Fruit fly (Drosophila melanogaster): ENCODE measurements around the gene CG33229.
A peak's percentile ranks its signal among the peaks of the same experiment; 100 is the strongest.

Gene CG33229

DNA sequence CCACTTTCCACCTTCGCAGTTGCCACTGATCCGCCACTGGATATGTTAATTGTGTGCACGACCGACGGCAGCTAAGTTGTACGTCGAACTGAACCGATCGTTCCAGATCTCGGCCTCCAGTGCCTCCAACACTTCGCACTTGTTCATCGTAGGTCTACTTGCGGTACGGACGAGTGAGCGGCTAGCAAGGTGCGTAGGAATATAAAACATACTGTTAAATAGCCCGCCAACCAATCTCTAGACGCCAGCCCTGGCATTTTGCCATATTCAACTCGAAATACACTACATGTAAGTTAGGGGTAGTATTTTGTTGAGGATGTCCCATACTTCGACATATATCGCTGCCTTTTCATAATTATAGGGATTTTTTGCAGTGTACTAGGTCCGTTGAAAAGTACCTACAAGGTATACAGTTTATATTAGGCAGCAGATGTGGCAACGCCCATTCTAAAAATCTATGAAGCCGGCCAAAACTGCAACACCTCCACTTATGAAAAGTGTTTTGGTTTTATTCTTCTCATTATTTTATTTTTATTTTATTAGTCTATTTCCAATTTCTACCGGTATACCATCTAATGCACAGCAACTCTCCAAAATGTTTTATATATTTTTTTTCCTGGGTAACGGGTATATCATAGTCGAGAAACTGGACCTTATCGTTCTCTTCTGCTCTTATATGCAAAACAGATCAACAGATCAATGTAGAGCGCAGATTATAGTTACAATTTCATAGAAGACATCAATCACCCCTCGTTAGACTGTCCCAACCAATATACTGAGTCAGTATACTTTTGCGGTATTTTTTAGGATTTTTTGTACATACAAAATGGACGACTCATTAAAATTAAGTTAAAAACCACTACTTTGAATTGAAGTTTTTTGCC, at the start of gene CG33229, which contains the start of gene pyx (continued):
- TF ChIP-seq nerfin-1 (tag; optimal IDR thresholded peaks at IDR 0.05) (peak; percentile 62), CG3065 (GFP tag; optimal IDR thresholded peaks at IDR 0.05) (peak; percentile 44), CG4404 (GFP tag; IDR thresholded peaks at IDR 0.05) (peak; percentile 80), CG10462 (GFP tag; optimal IDR thresholded peaks at IDR 0.05) (peak; percentile 47), Ets97D (GFP tag; optimal IDR thresholded peaks at IDR 0.05) (peak; percentile 70), CG8944 (GFP tag; optimal IDR thresholded peaks at IDR 0.05) (peak; percentile 81), Gsc (GFP tag; IDR thresholded peaks at IDR 0.05) (no peak; the same call in 1 of the 2 replicates), otp (GFP tag; IDR thresholded peaks at IDR 0.05) (no peak), tio (GFP tag; optimal IDR thresholded peaks at IDR 0.05) (peak; percentile 90), cwo (GFP tag; optimal IDR thresholded peaks at IDR 0.05) (peak; percentile 72), phol (tag; optimal IDR thresholded peaks at IDR 0.05) (peak; percentile 90), CG9215 (GFP tag; IDR thresholded peaks at IDR 0.05) (peak; percentile 87), CG8765 (GFP tag; IDR thresholded peaks at IDR 0.05) (peak; percentile 52; the same call in 1 of the 2 replicates), unpg (GFP tag; optimal IDR thresholded peaks at IDR 0.05) (peak; percentile 74), knrl (GFP tag; IDR thresholded peaks at IDR 0.05; ENCODE audit: partially characterized antibody) (no peak), gem (tag; optimal IDR thresholded peaks at IDR 0.05) (peak; percentile 91), CG11723 (GFP tag; optimal IDR thresholded peaks at IDR 0.05) (peak; percentile 62), usp (GFP tag; optimal IDR thresholded peaks at IDR 0.05) (no peak), kay (GFP tag; optimal IDR thresholded peaks at IDR 0.05) (peak; percentile 68), tup (GFP tag; optimal IDR thresholded peaks at IDR 0.05) (peak; percentile 65), Atf3 (GFP tag; optimal IDR thresholded peaks at IDR 0.05) (peak; percentile 80), Antp (GFP tag; optimal IDR thresholded peaks at IDR 0.05) (peak; percentile 80), luna (GFP tag; optimal IDR thresholded peaks at IDR 0.05) (peak; percentile 38), CG14441 (GFP tag; IDR thresholded peaks at IDR 0.05) (peak; percentile 82), CG13424 (tag; optimal IDR thresholded peaks at IDR 0.05) (peak; percentile 87), Vsx1 (GFP tag; optimal IDR thresholded peaks at IDR 0.05) (no peak), Rfx (GFP tag; IDR thresholded peaks at IDR 0.05) (peak; percentile 94), lab (GFP tag; optimal IDR thresholded peaks at IDR 0.05) (peak; percentile 84), CG6175 (GFP tag; IDR thresholded peaks at IDR 0.05) (peak; percentile 61; the same call in 1 of the 3 replicates), sima (GFP tag; optimal IDR thresholded peaks at IDR 0.05) (peak; percentile 41), Med (GFP tag) (peak; percentile 95), Myb (GFP tag; optimal IDR thresholded peaks at IDR 0.05) (peak; percentile 59), CG18011 (GFP tag; optimal IDR thresholded peaks at IDR 0.05) (peak; percentile 57), CG3407 (GFP tag; optimal IDR thresholded peaks at IDR 0.05) (peak; percentile 58), so (GFP tag; IDR thresholded peaks at IDR 0.05) (peak; percentile 60; the same call in 1 of the 3 replicates), Jarid2 (GFP tag; optimal IDR thresholded peaks at IDR 0.05) (peak; percentile 27), GATAe (GFP tag; conservative IDR thresholded peaks at IDR 0.05) (no peak), CG2712 (tag; optimal IDR thresholded peaks at IDR 0.05) (peak; percentile 88), CG11085 (GFP tag; IDR thresholded peaks at IDR 0.05) (peak; percentile 72), CG14667 (GFP tag; IDR thresholded peaks at IDR 0.05) (peak; percentile 67), her (GFP tag; optimal IDR thresholded peaks at IDR 0.05) (peak; percentile 28), CG7928 (GFP tag; optimal IDR thresholded peaks at IDR 0.05) (peak; percentile 92), gsb-n (tag; optimal IDR thresholded peaks at IDR 0.05) (no peak), psq (GFP tag; optimal IDR thresholded peaks at IDR 0.05) (peak; percentile 50), nmo (GFP tag; optimal IDR thresholded peaks at IDR 0.05) (peak; percentile 91), hkb (optimal IDR thresholded peaks at IDR 0.05) (peak; percentile 83), hkb (GFP tag; IDR thresholded peaks at IDR 0.05) (peak; percentile 68), Abd-B (GFP tag; optimal IDR thresholded peaks at IDR 0.05) (peak; percentile 91), vnd (GFP tag; IDR thresholded peaks at IDR 0.05; ENCODE audit: partially characterized antibody) (no peak)

Data from whole organism, embryonic.